Worm (Caenorhabditis elegans): ENCODE results near the gene srh-214.

DNA sequence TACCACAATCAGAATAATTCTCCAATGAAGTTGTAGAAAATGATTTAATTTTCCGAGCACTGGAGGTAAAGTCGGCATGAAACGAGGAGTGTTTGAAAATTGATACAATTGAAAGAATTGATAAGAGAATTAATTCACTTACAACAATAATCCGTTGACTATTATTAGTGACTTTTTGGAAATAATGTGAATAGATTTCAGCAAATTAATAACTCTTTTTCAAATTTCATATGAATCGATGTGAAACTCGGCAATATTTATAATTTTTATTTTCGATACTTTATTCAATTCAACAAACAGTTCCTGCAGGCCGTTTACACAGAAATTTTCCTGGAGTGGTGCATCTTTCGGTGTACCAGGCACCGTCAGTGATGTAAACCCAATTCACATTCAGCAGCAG lies 22.4 kb upstream of the srh-214 start, which contains the start of gene clec-37:
- TF ChIP-seq flt-1 (GFP tag; IDR thresholded peaks at IDR 0.05) (no peak), ama-1 (optimal IDR thresholded peaks at IDR 0.05) (no peak), ets-7 (tag; optimal IDR thresholded peaks at IDR 0.05) (no peak), hnd-1 (tag; optimal IDR thresholded peaks at IDR 0.05) (no peak)
